Worm (Caenorhabditis elegans): ENCODE data around the gene daf-12.

- TF ChIP-seq W03F9.2 (tag; optimal IDR thresholded peaks at IDR 0.05) (no peak), him-1 (tag; optimal IDR thresholded peaks at IDR 0.05) (no peak)
Observed at ce11 chrX:10631873-10632272, 3.8 kb upstream of the daf-12 start.

All from whole organism, L4/young adult.